Fruit fly (Drosophila melanogaster) whole organism, embryonic: ENCODE data around the gene fan.

Experiments used
- Aef1 ChIP-seq: fragments of 200-800 bp; sonication (Bioruptor generic); IDR thresholded peaks from 3 replicates; pipeline ENCODE4 v1.3.6; 2022; ENCODE audit warnings: missing biosample characterization, missing genetic modification characterization
- BtbVII ChIP-seq: fragments of 200-800 bp; sonication (Bioruptor generic); optimal IDR thresholded peaks from 3 replicates; lab custom pipeline; 2017; ENCODE audit warnings: missing biosample characterization, mild to moderate bottlenecking, missing genetic modification characterization
- CG10543 ChIP-seq: fragments of 200-800 bp; sonication (Bioruptor generic); optimal IDR thresholded peaks from 3 replicates; lab custom pipeline; 2017; ENCODE audit warnings: missing biosample characterization, mild to moderate bottlenecking, missing genetic modification characterization, moderate library complexity
- CG11504 ChIP-seq: fragments of 200-800 bp; sonication (Bioruptor generic); optimal IDR thresholded peaks from 3 replicates; lab custom pipeline; 2019; ENCODE audit warnings: missing biosample characterization, mild to moderate bottlenecking, missing genetic modification characterization, moderate library complexity
- CG12391 ChIP-seq: fragments of 200-800 bp; sonication (Bioruptor generic); optimal IDR thresholded peaks from 3 replicates; lab custom pipeline; 2018; ENCODE audit warnings: missing biosample characterization, mild to moderate bottlenecking, missing genetic modification characterization, moderate library complexity
- CG12769 ChIP-seq: fragments of 200-800 bp; sonication (Bioruptor generic); optimal IDR thresholded peaks from 2 replicates; lab custom pipeline; 2019; ENCODE audit warnings: missing biosample characterization, mild to moderate bottlenecking, missing genetic modification characterization, moderate library complexity
- CG13424 ChIP-seq: fragments of 200-800 bp; sonication (Bioruptor generic); optimal IDR thresholded peaks from 2 replicates; lab custom pipeline; 2019; ENCODE audit warnings: missing biosample characterization, mild to moderate bottlenecking, missing genetic modification characterization, moderate library complexity
- CG13775 ChIP-seq: fragments of 200-800 bp; sonication (Bioruptor generic); optimal IDR thresholded peaks from 3 replicates; lab custom pipeline; 2017; ENCODE audit warnings: missing biosample characterization, mild to moderate bottlenecking, missing genetic modification characterization
- CG13894 ChIP-seq: fragments of 200-800 bp; sonication (Bioruptor generic); optimal IDR thresholded peaks from 3 replicates; lab custom pipeline; 2018; ENCODE audit warnings: missing biosample characterization, mild to moderate bottlenecking, missing genetic modification characterization, moderate library complexity
- CG14050 ChIP-seq: fragments of 200-800 bp; sonication (Bioruptor generic); IDR thresholded peaks from 3 replicates; pipeline ENCODE4 v1.3.6; 2022; ENCODE audit warnings: missing biosample characterization, missing genetic modification characterization
- CG15514 ChIP-seq: fragments of 200-800 bp; sonication (Bioruptor generic); optimal IDR thresholded peaks from 3 replicates; lab custom pipeline; 2017; ENCODE audit warnings: missing biosample characterization, missing genetic modification characterization, mild to moderate bottlenecking, moderate library complexity, missing genetic modification reagents
- CG17359 ChIP-seq: fragments of 200-800 bp; sonication (Bioruptor generic); optimal IDR thresholded peaks from 3 replicates; lab custom pipeline; 2018; ENCODE audit warnings: missing biosample characterization, mild to moderate bottlenecking, missing genetic modification characterization, moderate library complexity
- CG17385 ChIP-seq: fragments of 200-800 bp; sonication (Bioruptor generic); optimal IDR thresholded peaks from 3 replicates; lab custom pipeline; 2018; ENCODE audit warnings: missing biosample characterization, mild to moderate bottlenecking, missing genetic modification characterization
- CG2678 ChIP-seq: fragments of 200-800 bp; sonication (Bioruptor generic); optimal IDR thresholded peaks from 3 replicates; lab custom pipeline; 2019; ENCODE audit warnings: missing biosample characterization, mild to moderate bottlenecking, missing genetic modification characterization, moderate library complexity
- CG31441 ChIP-seq: fragments of 200-800 bp; sonication (Bioruptor generic); IDR thresholded peaks from 2 replicates; pipeline ENCODE4 v1.3.6; 2022; ENCODE audit warnings: missing biosample characterization, missing genetic modification characterization
- CG32532 ChIP-seq: fragments of 200-800 bp; sonication (Bioruptor generic); IDR thresholded peaks from 2 replicates; pipeline ENCODE4 v1.3.6; 2022; ENCODE audit warnings: missing biosample characterization, missing genetic modification characterization
- CG3281 ChIP-seq: fragments of 200-800 bp; sonication (Bioruptor generic); optimal IDR thresholded peaks from 3 replicates; lab custom pipeline; 2017; ENCODE audit warnings: missing biosample characterization, mild to moderate bottlenecking, missing genetic modification characterization
- CG34422 ChIP-seq: fragments of 200-800 bp; sonication (Bioruptor generic); IDR thresholded peaks from 3 replicates; pipeline ENCODE4 v1.3.6; 2022; ENCODE audit warnings: missing biosample characterization, missing genetic modification characterization
- CG6765 ChIP-seq: fragments of 200-800 bp; sonication (Bioruptor generic); optimal IDR thresholded peaks from 3 replicates; lab custom pipeline; 2017; ENCODE audit warnings: missing biosample characterization, mild to moderate bottlenecking, missing genetic modification characterization
- CG7839 ChIP-seq: fragments of 200-800 bp; sonication (Bioruptor generic); optimal IDR thresholded peaks from 3 replicates; lab custom pipeline; 2018; ENCODE audit warnings: missing biosample characterization, mild to moderate bottlenecking, missing genetic modification characterization, moderate library complexity
- CG8290 ChIP-seq, 3 experiments: fragments of 200-800 bp; sonication (Bioruptor generic); optimal IDR thresholded peaks; 2 replicates each; lab custom pipeline; 2016 to 2019; ENCODE audit warnings: missing biosample characterization in 3 of 3, missing genetic modification characterization in 3 of 3, mild to moderate bottlenecking in 2 of 3, moderate library complexity in 1 of 3
- CG8388 ChIP-seq: fragments of 200-800 bp; sonication (Bioruptor generic); optimal IDR thresholded peaks from 2 replicates; lab custom pipeline; 2019; ENCODE audit warnings: missing biosample characterization, mild to moderate bottlenecking, missing genetic modification characterization, moderate library complexity
- CG9727 ChIP-seq: fragments of 200-800 bp; sonication (Bioruptor generic); optimal IDR thresholded peaks from 3 replicates; lab custom pipeline; 2017; ENCODE audit warnings: missing biosample characterization, mild to moderate bottlenecking, missing genetic modification characterization
- CG9932 ChIP-seq: fragments of 200-800 bp; sonication (Bioruptor generic); IDR thresholded peaks from 2 replicates; pipeline ENCODE4 v1.3.6; 2022; ENCODE audit warnings: missing biosample characterization, missing genetic modification characterization
- D19A ChIP-seq: fragments of 200-800 bp; optimal IDR thresholded peaks from 3 replicates; lab custom pipeline; 2019; ENCODE audit warnings: missing biosample characterization, mild to moderate bottlenecking, missing genetic modification characterization, moderate library complexity
- D19B ChIP-seq: fragments of 200-800 bp; sonication (Bioruptor generic); optimal IDR thresholded peaks from 2 replicates; lab custom pipeline; 2017; ENCODE audit warnings: missing biosample characterization, mild to moderate bottlenecking, missing genetic modification characterization
- Dbx ChIP-seq: fragments of 200-800 bp; sonication (Bioruptor generic); IDR thresholded peaks from 3 replicates; pipeline ENCODE4 v1.3.6; 2022; ENCODE audit warnings: missing biosample characterization, missing genetic modification characterization
- Dip2 ChIP-seq: fragments of 200-800 bp; sonication (Bioruptor generic); IDR thresholded peaks from 2 replicates; pipeline ENCODE4 v1.3.6; 2022; ENCODE audit warnings: missing biosample characterization, missing genetic modification characterization
- Eip74EF ChIP-seq, 2 experiments: fragments of 200-800 bp in 1 of 2; fragments of >200 bp in 1 of 2; sonication (Bioruptor generic) in 1 of 2; optimal IDR thresholded peaks; 2 replicates each; lab custom pipeline; 2017 to 2019; ENCODE audit warnings: missing biosample characterization in 2 of 2, missing genetic modification characterization in 2 of 2, mild to moderate bottlenecking in 1 of 2, moderate library complexity in 1 of 2
- Hr51 ChIP-seq, 2 experiments: fragments of 200-800 bp; sonication (Bioruptor generic); optimal IDR thresholded peaks; 2 replicates in 1 of 2; 3 replicates in 1 of 2; lab custom pipeline; 2016 to 2018; ENCODE audit warnings: missing biosample characterization in 2 of 2, missing genetic modification characterization in 2 of 2, mild to moderate bottlenecking in 1 of 2, moderate library complexity in 1 of 2
- NFAT ChIP-seq: fragments of 200-800 bp; sonication (Bioruptor generic); IDR thresholded peaks from 2 replicates; pipeline ENCODE4 v1.3.6; 2022; ENCODE audit warnings: missing biosample characterization, missing genetic modification characterization
- Nf-YC ChIP-seq: fragments of 200-800 bp; optimal IDR thresholded peaks from 3 replicates; lab custom pipeline; 2019; ENCODE audit warnings: missing biosample characterization, mild to moderate bottlenecking, missing genetic modification characterization, moderate library complexity
- Oli ChIP-seq: fragments of 200-800 bp; sonication (Bioruptor generic); optimal IDR thresholded peaks from 2 replicates; lab custom pipeline; 2018; ENCODE audit warnings: missing biosample characterization, mild to moderate bottlenecking, missing genetic modification characterization, moderate library complexity
- PHDP ChIP-seq: fragments of 200-800 bp; sonication (Bioruptor generic); optimal IDR thresholded peaks from 3 replicates; lab custom pipeline; 2018; ENCODE audit warnings: missing biosample characterization, mild to moderate bottlenecking, missing genetic modification characterization, moderate library complexity
- Sox102F ChIP-seq: fragments of 200-800 bp; sonication (Bioruptor generic); optimal IDR thresholded peaks from 2 replicates; lab custom pipeline; 2018; ENCODE audit warnings: missing biosample characterization, mild to moderate bottlenecking, missing genetic modification characterization, moderate library complexity
- chinmo ChIP-seq: fragments of 200-800 bp; sonication (Bioruptor generic); IDR thresholded peaks from 4 replicates; pipeline ENCODE4 v1.3.6; 2022; ENCODE audit warnings: missing biosample characterization, missing genetic modification characterization; ENCODE audit not compliant: partially characterized antibody
- dmrt99B ChIP-seq: fragments of 200-800 bp; sonication (Bioruptor generic); optimal IDR thresholded peaks from 2 replicates; lab custom pipeline; 2018; ENCODE audit warnings: missing biosample characterization, mild to moderate bottlenecking, missing genetic modification characterization, moderate library complexity
- gem ChIP-seq: fragments of 200-800 bp; sonication (Bioruptor generic); optimal IDR thresholded peaks from 2 replicates; lab custom pipeline; 2019; ENCODE audit warnings: missing biosample characterization, mild to moderate bottlenecking, missing genetic modification characterization, moderate library complexity
- her ChIP-seq: fragments of 200-800 bp; sonication (Bioruptor generic); optimal IDR thresholded peaks from 2 replicates; lab custom pipeline; 2016; ENCODE audit warnings: missing biosample characterization, missing genetic modification characterization
- kay ChIP-seq: fragments of 200-800 bp; sonication (Bioruptor generic); optimal IDR thresholded peaks from 2 replicates; lab custom pipeline; 2016; ENCODE audit warnings: missing biosample characterization, missing genetic modification characterization
- pan ChIP-seq, 4 experiments: fragments of >200 bp in 3 of 4; fragments of 200-800 bp in 1 of 4; sonication (Bioruptor generic) in 1 of 4; optimal IDR thresholded peaks in 3 of 4; IDR thresholded peaks in 1 of 4; 2 replicates each; pipeline versions ENCODE4 v1.3.6 to Lab custom; 2017 to 2022; ENCODE audit warnings: missing biosample characterization in 2 of 4, missing genetic modification characterization in 2 of 4, mixed read lengths in 1 of 4
- row ChIP-seq: fragments of 200-800 bp; sonication (Bioruptor generic); IDR thresholded peaks from 3 replicates; pipeline ENCODE4 v1.3.6; 2022; ENCODE audit warnings: missing biosample characterization, missing genetic modification characterization
- sd ChIP-seq: fragments of 200-800 bp; sonication (Bioruptor generic); optimal IDR thresholded peaks from 3 replicates; lab custom pipeline; 2018; ENCODE audit warnings: missing biosample characterization, mild to moderate bottlenecking, missing genetic modification characterization, moderate library complexity
- sens ChIP-seq: fragments of 200-800 bp; sonication (Bioruptor generic); peaks from one replicate; lab custom pipeline; 2016; ENCODE audit warnings: missing biosample characterization, missing genetic modification characterization
- sna ChIP-seq: fragments of 200-800 bp; sonication (Bioruptor generic); IDR thresholded peaks from 2 replicates; pipeline ENCODE4 v1.3.6; 2022; ENCODE audit warnings: missing biosample characterization, missing genetic modification characterization; ENCODE audit not compliant: partially characterized antibody
- unc-4 ChIP-seq: fragments of 200-800 bp; sonication (Bioruptor generic); IDR thresholded peaks from 2 replicates; pipeline ENCODE4 v1.3.6; 2022; ENCODE audit warnings: missing biosample characterization, missing genetic modification characterization; ENCODE audit not compliant: partially characterized antibody
- vvl ChIP-seq: fragments of 200-800 bp; sonication (Bioruptor generic); IDR thresholded peaks from 2 replicates; pipeline ENCODE4 v1.3.6; 2022; ENCODE audit warnings: missing biosample characterization, missing genetic modification characterization

fan gene

DNA sequence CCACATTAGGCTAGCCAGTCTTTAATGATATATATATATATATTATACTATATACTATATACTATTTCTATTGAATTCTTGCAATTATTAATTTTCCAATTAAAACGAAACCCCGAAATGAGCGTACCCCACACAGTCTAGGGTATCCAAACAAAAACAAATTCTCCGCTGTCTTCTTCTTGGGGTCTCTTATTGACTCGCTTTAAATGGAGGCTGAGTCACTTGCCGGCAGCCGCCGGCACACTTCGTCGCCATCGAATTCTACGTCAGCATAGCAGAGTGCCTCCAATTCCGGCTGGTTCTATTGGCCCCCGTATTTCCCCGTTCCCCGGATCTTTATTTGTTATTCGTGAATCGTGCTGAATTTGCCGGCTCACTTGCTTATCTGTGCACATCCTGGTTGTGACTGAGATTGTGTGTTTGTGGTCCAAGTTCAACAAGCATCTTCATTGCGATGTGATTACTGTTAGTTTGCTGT, 14.2 kb upstream of the fan start (continued):
- 0 out of 2 replicates have a peak, but pooled peaks have one; percentile 36 for TF ChIP-seq CG31441 (GFP tag; lab: Robert Waterston, UW)
- peak; percentile 7 for TF ChIP-seq Nf-YC (tag; lab: Kevin White, UChicago)
- TF ChIP-seq CG11504 (tag; lab: Kevin White, UChicago): peak; percentile 49
- no peak for TF ChIP-seq vvl (GFP tag; lab: Robert Waterston, UW)
- peak; percentile 73 for TF ChIP-seq CG13894 (tag; lab: Kevin White, UChicago)
- peak; percentile 61 for TF ChIP-seq gem (tag; lab: Kevin White, UChicago)
- peak; percentile 68 for TF ChIP-seq CG10543 (GFP tag; lab: Kevin White, UChicago)
- peak; percentile 38 for TF ChIP-seq D19A
- peak in 1 of 2 experiments; percentile 1 for TF ChIP-seq Eip74EF (GFP tag; optimal IDR thresholded peaks at IDR 0.05; lab: Kevin White, UChicago)
- peak; percentile 46; the same call in 2 of the 3 replicates for TF ChIP-seq row (GFP tag; lab: Robert Waterston, UW)
- no peak for TF ChIP-seq CG8388
- TF ChIP-seq CG9727: peak; percentile 25
- no peak for TF ChIP-seq sna
- peak; percentile 7 for TF ChIP-seq CG13424 (tag; lab: Kevin White, UChicago)
- TF ChIP-seq CG12391: peak; percentile 25
- peak; percentile 3 for TF ChIP-seq Oli (tag; lab: Kevin White, UChicago)
- no peak for TF ChIP-seq pan (optimal IDR thresholded peaks at IDR 0.05; lab: Kevin White, UChicago)
- peak in 1 of 2 experiments; percentile 46 for TF ChIP-seq pan (GFP tag; optimal IDR thresholded peaks at IDR 0.05 in 1 of 2, IDR thresholded peaks at IDR 0.05 in 1 of 2)
- peak; percentile 11 for TF ChIP-seq CG17359 (tag; lab: Kevin White, UChicago)
- peak; percentile 24 for TF ChIP-seq dmrt99B (tag; lab: Kevin White, UChicago)
- TF ChIP-seq CG17385 (GFP tag; lab: Kevin White, UChicago): peak; percentile 60
- TF ChIP-seq Sox102F (GFP tag; lab: Kevin White, UChicago): peak; percentile 33
- TF ChIP-seq kay (GFP tag; lab: Kevin White, UChicago): peak; percentile 24
- no peak for TF ChIP-seq Hr51 (GFP tag; optimal IDR thresholded peaks at IDR 0.05; lab: Kevin White, UChicago)
- TF ChIP-seq CG12769 (tag; lab: Kevin White, UChicago): peak; percentile 26
- TF ChIP-seq CG9932 (GFP tag; lab: Robert Waterston, UW): peak; percentile 59
- TF ChIP-seq CG7839 (tag; lab: Kevin White, UChicago): peak; percentile 28
- TF ChIP-seq Aef1 (GFP tag; lab: Robert Waterston, UW): peak; percentile 56
- TF ChIP-seq her: no peak
- peak; percentile 41 for TF ChIP-seq sens (GFP tag; lab: Kevin White, UChicago)
- no peak for TF ChIP-seq CG8290 (GFP tag; optimal IDR thresholded peaks at IDR 0.05; lab: Kevin White, UChicago)
- TF ChIP-seq CG8290 (tag; optimal IDR thresholded peaks at IDR 0.05; lab: Kevin White, UChicago): peak in 1 of 2 experiments; percentile 7
- TF ChIP-seq CG2678: peak; percentile 59
- no peak for TF ChIP-seq Dip2
- peak; percentile 41; the same call in 1 of the 3 replicates for TF ChIP-seq CG34422 (GFP tag; lab: Robert Waterston, UW)
- peak; percentile 78 for TF ChIP-seq D19B (GFP tag; lab: Kevin White, UChicago)
- TF ChIP-seq BtbVII (GFP tag; lab: Kevin White, UChicago): peak; percentile 3
- TF ChIP-seq NFAT (GFP tag; lab: Robert Waterston, UW): peak; percentile 45; the same call in 1 of the 2 replicates
- TF ChIP-seq chinmo: peak; percentile 71; the same call in 1 of the 4 replicates
- no peak for TF ChIP-seq Dbx (GFP tag; lab: Robert Waterston, UW)
- peak; percentile 2 for TF ChIP-seq CG6765 (GFP tag; lab: Kevin White, UChicago)
- TF ChIP-seq CG3281 (GFP tag; lab: Kevin White, UChicago): peak; percentile 3
- TF ChIP-seq CG14050 (GFP tag; lab: Robert Waterston, UW): no peak
- TF ChIP-seq CG15514 (GFP tag; lab: Kevin White, UChicago): peak; percentile 12
- peak; percentile 64 for TF ChIP-seq CG32532 (GFP tag; lab: Robert Waterston, UW)
- TF ChIP-seq unc-4 (GFP tag; lab: Robert Waterston, UW): no peak
- TF ChIP-seq sd (tag; lab: Kevin White, UChicago): peak; percentile 74
- TF ChIP-seq CG13775 (GFP tag; lab: Kevin White, UChicago): peak; percentile 19
- peak; percentile 42 for TF ChIP-seq PHDP (tag; lab: Kevin White, UChicago)
